Fruit fly (Drosophila melanogaster) whole organism, embryonic: ENCODE results near the gene CG3634.

Source experiments
- Aef1 ChIP-seq: fragments of 200-800 bp; sonication (Bioruptor generic); IDR thresholded peaks from 3 replicates; pipeline ENCODE4 v1.3.6; 2022; ENCODE audit warnings: missing biosample characterization, missing genetic modification characterization
- B-H1 ChIP-seq: fragments of 200-800 bp; sonication (Bioruptor generic); IDR thresholded peaks from 3 replicates; pipeline ENCODE4 v1.3.6; 2022; ENCODE audit warnings: missing biosample characterization, missing genetic modification characterization
- C15 ChIP-seq: fragments of 200-800 bp; sonication (Bioruptor generic); IDR thresholded peaks from 3 replicates; pipeline ENCODE4 v1.3.6; 2022; ENCODE audit warnings: missing biosample characterization, missing genetic modification characterization
- CG12299 ChIP-seq: fragments of 200-800 bp; sonication (Bioruptor generic); optimal IDR thresholded peaks from 2 replicates; lab custom pipeline; 2018; ENCODE audit warnings: missing biosample characterization, mild to moderate bottlenecking, missing genetic modification characterization
- CG12942 ChIP-seq: fragments of 200-800 bp; sonication (Bioruptor generic); optimal IDR thresholded peaks from 3 replicates; lab custom pipeline; 2016; ENCODE audit warnings: missing biosample characterization, missing genetic modification characterization
- CG14441 ChIP-seq: fragments of 200-800 bp; sonication (Bioruptor generic); IDR thresholded peaks from 2 replicates; pipeline ENCODE4 v1.3.6; 2022; ENCODE audit warnings: missing biosample characterization, missing genetic modification characterization
- CG14965 ChIP-seq: fragments of 200-800 bp; sonication (Bioruptor generic); optimal IDR thresholded peaks from 2 replicates; lab custom pipeline; 2016; ENCODE audit warnings: missing biosample characterization, missing genetic modification characterization, borderline replicate concordance
- CG15696 ChIP-seq: fragments of 200-800 bp; sonication (Bioruptor generic); optimal IDR thresholded peaks from 2 replicates; lab custom pipeline; 2019; ENCODE audit warnings: missing biosample characterization, mild to moderate bottlenecking, missing genetic modification characterization, moderate library complexity
- CG16863 ChIP-seq: fragments of 200-800 bp; sonication (Bioruptor generic); optimal IDR thresholded peaks from 3 replicates; lab custom pipeline; 2016; ENCODE audit warnings: missing biosample characterization, missing genetic modification characterization
- CG17829 ChIP-seq: fragments of 200-800 bp; optimal IDR thresholded peaks from 2 replicates; lab custom pipeline; 2019; ENCODE audit warnings: missing biosample characterization, mild to moderate bottlenecking, missing genetic modification characterization, moderate library complexity
- CG18011 ChIP-seq: fragments of 200-800 bp; sonication (Bioruptor generic); optimal IDR thresholded peaks from 2 replicates; lab custom pipeline; 2017; ENCODE audit warnings: missing biosample characterization, missing genetic modification characterization, mild to moderate bottlenecking, moderate library complexity, missing genotype
- CG2889 ChIP-seq: fragments of 200-800 bp; sonication (Bioruptor generic); IDR thresholded peaks from 3 replicates; pipeline ENCODE4 v1.3.6; 2022; ENCODE audit warnings: missing biosample characterization, missing genetic modification characterization
- CG30020 ChIP-seq: fragments of 200-800 bp; optimal IDR thresholded peaks from 2 replicates; lab custom pipeline; 2019; ENCODE audit warnings: missing biosample characterization, mild to moderate bottlenecking, missing genetic modification characterization, moderate library complexity
- CG30403 ChIP-seq: fragments of 200-800 bp; sonication (Bioruptor generic); optimal IDR thresholded peaks from 3 replicates; lab custom pipeline; 2016; ENCODE audit warnings: missing biosample characterization, missing genetic modification characterization
- CG32767 ChIP-seq: fragments of 200-800 bp; sonication (Bioruptor generic); IDR thresholded peaks from 2 replicates; pipeline ENCODE4 v1.3.6; 2022; ENCODE audit warnings: missing biosample characterization, missing genetic modification characterization
- CG33557 ChIP-seq: fragments of 200-800 bp; sonication (Bioruptor generic); optimal IDR thresholded peaks from 2 replicates; lab custom pipeline; 2019; ENCODE audit warnings: missing biosample characterization, mild to moderate bottlenecking, missing genetic modification characterization, moderate library complexity
- CG3726 ChIP-seq: fragments of 200-800 bp; sonication (Bioruptor generic); IDR thresholded peaks from 3 replicates; pipeline ENCODE4, ENCODE4 v1.3.6; 2022; ENCODE audit warnings: missing biosample characterization, missing genetic modification characterization
- CG3838 ChIP-seq: fragments of 200-800 bp; sonication (Bioruptor generic); optimal IDR thresholded peaks from 3 replicates; lab custom pipeline; 2016; ENCODE audit warnings: missing biosample characterization, missing genetic modification characterization
- CG43689 ChIP-seq: fragments of 200-800 bp; sonication (Bioruptor generic); IDR thresholded peaks from 2 replicates; pipeline ENCODE4 v1.3.6; 2022; ENCODE audit warnings: missing biosample characterization, missing genetic modification characterization
- CG4707 ChIP-seq: fragments of 200-800 bp; sonication (Bioruptor generic); optimal IDR thresholded peaks from 2 replicates; lab custom pipeline; 2018; ENCODE audit warnings: missing biosample characterization, mild to moderate bottlenecking, missing genetic modification characterization, moderate library complexity
- CG4854 ChIP-seq: fragments of 200-800 bp; sonication (Bioruptor generic); optimal IDR thresholded peaks from 2 replicates; lab custom pipeline; 2016; ENCODE audit warnings: missing biosample characterization, missing genetic modification characterization, inconsistent platforms
- CkIIα-i1 ChIP-seq: fragments of 200-800 bp; sonication (Bioruptor generic); IDR thresholded peaks from 2 replicates; pipeline ENCODE4 v1.3.6; 2022; ENCODE audit warnings: missing biosample characterization, missing genetic modification characterization
- Doc2 ChIP-seq: fragments of 200-800 bp; sonication (Bioruptor generic); IDR thresholded peaks from 2 replicates; pipeline ENCODE4 v1.3.6; 2022; ENCODE audit warnings: missing biosample characterization, missing genetic modification characterization
- Drgx ChIP-seq: fragments of 200-800 bp; sonication (Bioruptor generic); IDR thresholded peaks from 2 replicates; pipeline ENCODE4 v1.3.6; 2022; ENCODE audit warnings: missing biosample characterization, missing genetic modification characterization
- Hr78 ChIP-seq, 2 experiments: fragments of 200-800 bp in 1 of 2; fragments of >200 bp in 1 of 2; sonication (Bioruptor generic) in 1 of 2; optimal IDR thresholded peaks; 2 replicates each; lab custom pipeline; 2017 to 2019; ENCODE audit warnings: missing biosample characterization in 2 of 2, missing genetic modification characterization in 2 of 2, mild to moderate bottlenecking in 1 of 2, moderate library complexity in 1 of 2
- Kr ChIP-seq: fragments of 200-800 bp; sonication (Bioruptor generic); optimal IDR thresholded peaks from 2 replicates; lab custom pipeline; 2017; ENCODE audit warnings: missing biosample characterization, mild to moderate bottlenecking, missing genetic modification characterization
- Max ChIP-seq: fragments of 200-800 bp; sonication (Bioruptor generic); optimal IDR thresholded peaks from 2 replicates; lab custom pipeline; 2016; ENCODE audit warnings: missing biosample characterization, mild to moderate bottlenecking, missing genetic modification characterization
- Mrtf ChIP-seq: fragments of 200-800 bp; sonication (Bioruptor generic); IDR thresholded peaks from 3 replicates; pipeline ENCODE4 v1.3.6; 2022; ENCODE audit warnings: missing biosample characterization, missing genetic modification characterization
- Opbp ChIP-seq: fragments of 200-800 bp; sonication (Bioruptor generic); IDR thresholded peaks from 3 replicates; pipeline ENCODE4 v1.3.6; 2022; ENCODE audit warnings: missing biosample characterization, missing genetic modification characterization; ENCODE audit not compliant: partially characterized antibody
- Ptx1 ChIP-seq: fragments of 200-800 bp; sonication (Bioruptor generic); IDR thresholded peaks from 2 replicates; pipeline ENCODE4 v1.3.6; 2022; ENCODE audit warnings: missing biosample characterization, missing genetic modification characterization
- Sin3A ChIP-seq: fragments of >200 bp; optimal IDR thresholded peaks from 2 replicates; lab custom pipeline; 2018
- amos ChIP-seq: fragments of 200-800 bp; sonication (Bioruptor generic); IDR thresholded peaks from 2 replicates; pipeline ENCODE4 v1.3.6; 2022; ENCODE audit warnings: missing biosample characterization, missing genetic modification characterization; ENCODE audit not compliant: partially characterized antibody
- az2 ChIP-seq: fragments of 200-800 bp; sonication (Bioruptor generic); optimal IDR thresholded peaks from 3 replicates; lab custom pipeline; 2016; ENCODE audit warnings: missing biosample characterization, missing genetic modification characterization
- bowl ChIP-seq: fragments of 200-800 bp; sonication (Bioruptor generic); IDR thresholded peaks from 2 replicates; pipeline ENCODE4 v1.3.6; 2022; ENCODE audit warnings: missing biosample characterization, missing genetic modification characterization
- caup ChIP-seq: fragments of 200-800 bp; sonication (Bioruptor generic); optimal IDR thresholded peaks from 3 replicates; lab custom pipeline; 2017; ENCODE audit warnings: missing biosample characterization, mild to moderate bottlenecking, missing genetic modification characterization, moderate library complexity; ENCODE audit not compliant: severe bottlenecking
- chif ChIP-seq, 2 experiments: fragments of 200-800 bp; sonication (Bioruptor generic); optimal IDR thresholded peaks; 3 replicates each; lab custom pipeline; 2016; ENCODE audit warnings: missing biosample characterization in 2 of 2, missing genetic modification characterization in 2 of 2
- chinmo ChIP-seq: fragments of 200-800 bp; sonication (Bioruptor generic); IDR thresholded peaks from 4 replicates; pipeline ENCODE4 v1.3.6; 2022; ENCODE audit warnings: missing biosample characterization, missing genetic modification characterization; ENCODE audit not compliant: partially characterized antibody
- crc ChIP-seq: fragments of 200-800 bp; sonication (Bioruptor generic); optimal IDR thresholded peaks from 2 replicates; lab custom pipeline; 2016; ENCODE audit warnings: missing biosample characterization, missing genetic modification characterization
- dati ChIP-seq: fragments of 200-800 bp; sonication (Bioruptor generic); IDR thresholded peaks from 2 replicates; pipeline ENCODE4 v1.3.6; 2022; ENCODE audit warnings: missing biosample characterization, missing genetic modification characterization
- dpn ChIP-seq, 2 experiments: fragments of 200-800 bp; sonication (Bioruptor generic); optimal IDR thresholded peaks; 3 replicates each; lab custom pipeline; 2016; ENCODE audit warnings: missing biosample characterization in 2 of 2, missing genetic modification characterization in 2 of 2
- en ChIP-seq: fragments of 200-800 bp; sonication (Bioruptor generic); optimal IDR thresholded peaks from 2 replicates; lab custom pipeline; 2016; ENCODE audit warnings: missing biosample characterization, missing genetic modification characterization
- grau ChIP-seq: fragments of 200-800 bp; optimal IDR thresholded peaks from 3 replicates; lab custom pipeline; 2019; ENCODE audit warnings: missing biosample characterization, mild to moderate bottlenecking, missing genetic modification characterization, moderate library complexity
- gt ChIP-seq: fragments of 200-800 bp; sonication (Bioruptor generic); IDR thresholded peaks from 2 replicates; pipeline ENCODE4 v1.3.6; 2022; ENCODE audit warnings: missing biosample characterization, missing genetic modification characterization
- kay ChIP-seq: fragments of 200-800 bp; sonication (Bioruptor generic); optimal IDR thresholded peaks from 2 replicates; lab custom pipeline; 2016; ENCODE audit warnings: missing biosample characterization, missing genetic modification characterization
- lmd ChIP-seq: fragments of 200-800 bp; sonication (Bioruptor generic); IDR thresholded peaks from 2 replicates; pipeline ENCODE4 v1.3.6; 2022; ENCODE audit warnings: missing biosample characterization, missing genetic modification characterization
- oc ChIP-seq: fragments of 200-800 bp; sonication (Bioruptor generic); optimal IDR thresholded peaks from 2 replicates; lab custom pipeline; 2018; ENCODE audit warnings: missing biosample characterization, mild to moderate bottlenecking, missing genetic modification characterization, moderate library complexity
- phol ChIP-seq: fragments of 200-800 bp; sonication (Bioruptor generic); optimal IDR thresholded peaks from 3 replicates; lab custom pipeline; 2018; ENCODE audit warnings: missing biosample characterization, mild to moderate bottlenecking, missing genetic modification characterization, moderate library complexity
- slou ChIP-seq: fragments of 200-800 bp; sonication (Bioruptor generic); optimal IDR thresholded peaks from 3 replicates; lab custom pipeline; 2016; ENCODE audit warnings: missing biosample characterization, missing genetic modification characterization
- tap ChIP-seq: fragments of 200-800 bp; optimal IDR thresholded peaks from 3 replicates; lab custom pipeline; 2019; ENCODE audit warnings: missing biosample characterization, mild to moderate bottlenecking, missing genetic modification characterization, moderate library complexity

CG3634 gene

DNA sequence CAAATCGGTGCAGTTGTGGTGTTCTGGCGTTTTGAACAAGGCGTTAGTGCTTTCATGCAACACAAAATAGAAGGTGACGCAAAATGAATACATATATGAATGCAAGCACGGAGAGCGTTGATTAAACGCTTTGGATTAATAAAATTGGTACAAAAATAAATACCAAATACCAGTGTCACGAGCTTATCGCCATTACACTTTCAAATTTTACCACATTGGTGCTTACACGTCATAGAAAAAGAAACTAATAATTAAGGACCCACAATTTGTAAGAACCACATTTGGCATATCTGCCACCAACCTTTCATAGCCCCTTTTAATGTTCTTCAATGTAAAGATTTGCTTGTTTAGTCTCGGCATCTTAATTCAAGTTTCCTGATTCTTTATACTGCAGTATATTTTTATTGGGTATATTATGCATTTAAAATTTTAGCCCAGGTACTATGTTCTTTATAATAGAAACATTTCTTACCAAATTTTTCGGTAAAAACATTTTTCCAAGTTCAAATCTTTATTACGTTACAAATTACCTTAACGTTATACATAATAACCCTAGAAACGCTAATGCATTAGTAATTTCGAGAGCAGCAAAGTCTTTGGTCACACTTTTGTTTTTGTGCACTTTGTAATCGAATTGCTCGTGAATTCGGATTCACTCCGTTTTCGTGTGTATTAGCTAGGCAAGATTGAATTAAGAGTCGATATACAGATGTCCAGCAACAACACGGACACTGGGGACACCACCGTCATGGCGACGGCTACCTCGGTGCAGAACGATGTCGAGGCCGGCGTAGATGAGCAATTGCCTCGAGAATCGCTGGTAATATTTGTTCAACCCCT, 30.6 kb downstream of the CG3634 start, which contains the start of the genes Pex16 and Pex14:
TSS of gene Pex16 (minus strand) at position 41 of the 840 bp plus-strand sequence.
TSS of gene Pex14 (plus strand) at position 576 of the 840 bp plus-strand sequence.
- TF ChIP-seq Kr (no peak), grau (tag; lab: Kevin White, UChicago) (peak; percentile 63), CG3726 (peak; percentile 66; the same call in 1 of the 3 replicates), oc (tag; lab: Kevin White, UChicago) (no peak), chinmo (no peak), az2 (GFP tag; lab: Kevin White, UChicago) (peak; percentile 76), amos (no peak), CG16863 (GFP tag; lab: Kevin White, UChicago) (peak; percentile 76), Max (GFP tag; lab: Kevin White, UChicago) (peak; percentile 53), gt (GFP tag; lab: Robert Waterston, UW) (no peak), CG3838 (GFP tag; lab: Kevin White, UChicago) (peak; percentile 26), slou (GFP tag; lab: Kevin White, UChicago) (peak; percentile 48), CG18011 (GFP tag; lab: Kevin White, UChicago) (peak; percentile 50), chif (GFP tag; optimal IDR thresholded peaks at IDR 0.05; lab: Kevin White, UChicago) (peak; percentile 48 to 84), CG17829 (tag; lab: Kevin White, UChicago) (peak; percentile 64), en (peak; percentile 35), B-H1 (GFP tag; lab: Robert Waterston, UW) (peak; percentile 64; the same call in 2 of the 3 replicates), dpn (GFP tag; optimal IDR thresholded peaks at IDR 0.05; lab: Kevin White, UChicago) (peak; percentile 78 to 84), CG4854 (GFP tag; lab: Kevin White, UChicago) (peak; percentile 38), CkIIα-i1 (GFP tag; lab: Robert Waterston, UW) (no peak), CG14441 (GFP tag; lab: Robert Waterston, UW) (peak; percentile 76), lmd (peak; percentile 80), Sin3A (no peak), CG30020 (tag; lab: Kevin White, UChicago) (peak; percentile 44), phol (tag; lab: Kevin White, UChicago) (peak; percentile 80), dati (GFP tag; lab: Robert Waterston, UW) (no peak), caup (peak; percentile 27), CG15696 (tag; lab: Kevin White, UChicago) (peak; percentile 61), CG14965 (GFP tag; lab: Kevin White, UChicago) (no peak), CG12299 (tag; lab: Kevin White, UChicago) (no peak), crc (GFP tag; lab: Kevin White, UChicago) (peak; percentile 46), CG4707 (GFP tag; lab: Kevin White, UChicago) (peak; percentile 2), C15 (GFP tag; lab: Robert Waterston, UW) (0 out of 3 replicates have a peak, but pooled peaks have one; percentile 42), Doc2 (no peak), Opbp (GFP tag; lab: Robert Waterston, UW) (no peak), bowl (no peak), Ptx1 (GFP tag; lab: Robert Waterston, UW) (peak; percentile 78), CG12942 (GFP tag; lab: Kevin White, UChicago) (peak; percentile 65), CG33557 (GFP tag; lab: Kevin White, UChicago) (peak; percentile 6), tap (tag; lab: Kevin White, UChicago) (no peak), Aef1 (GFP tag; lab: Robert Waterston, UW) (peak; percentile 67), Mrtf (peak; percentile 73), Drgx (peak; percentile 57), kay (GFP tag; lab: Kevin White, UChicago) (peak; percentile 49), CG2889 (GFP tag; lab: Robert Waterston, UW) (peak; percentile 81), CG32767 (GFP tag; lab: Robert Waterston, UW) (0 out of 2 replicates have a peak, but pooled peaks have one; percentile 44), CG30403 (GFP tag; lab: Kevin White, UChicago) (peak; percentile 84), Hr78 (GFP tag; optimal IDR thresholded peaks at IDR 0.05; lab: Kevin White, UChicago) (no peak), CG43689 (GFP tag; lab: Robert Waterston, UW) (0 out of 2 replicates have a peak, but pooled peaks have one; percentile 11)
